Fruit fly (Drosophila melanogaster): ENCODE results near the gene ND-B14.5A.

ND-B14.5A gene

DNA sequence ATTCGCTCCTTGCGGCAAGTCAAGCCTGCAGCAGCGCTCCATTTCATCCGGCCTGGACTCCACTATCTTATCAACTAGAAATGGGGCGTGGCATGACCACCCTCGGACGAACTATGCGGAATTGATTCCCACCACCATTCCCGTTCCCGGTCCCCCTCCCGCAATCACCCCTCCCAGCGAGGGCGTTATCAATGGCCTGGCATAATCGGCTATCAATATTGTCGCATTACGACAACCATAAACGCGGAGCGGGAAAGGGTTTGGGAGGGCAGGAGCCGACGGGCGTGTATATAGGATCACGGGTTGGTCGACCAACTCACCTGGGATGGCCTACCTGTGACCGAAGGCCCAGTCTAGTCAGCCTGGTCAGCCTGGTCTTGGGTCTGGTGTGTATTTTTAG lies 20.8 kb downstream of the ND-B14.5A start:
- TF ChIP-seq tx (GFP tag; optimal IDR thresholded peaks at IDR 0.05) (no peak), sens (GFP tag) (peak; percentile 16), Ssrp (tag; optimal IDR thresholded peaks at IDR 0.05) (no peak), CG8290 (GFP tag; optimal IDR thresholded peaks at IDR 0.05) (no peak), CG8290 (tag; optimal IDR thresholded peaks at IDR 0.05) (peak in 1 of 2 experiments; percentile 8), CG2678 (tag; optimal IDR thresholded peaks at IDR 0.05) (no peak), org-1 (GFP tag; optimal IDR thresholded peaks at IDR 0.05) (no peak), ham (GFP tag; IDR thresholded peaks at IDR 0.05) (no peak), crol (GFP tag; IDR thresholded peaks at IDR 0.05) (peak; percentile 66), Nf-YC (tag; optimal IDR thresholded peaks at IDR 0.05) (no peak), CG12155 (GFP tag; optimal IDR thresholded peaks at IDR 0.05) (no peak), sug (tag; optimal IDR thresholded peaks at IDR 0.05) (peak; percentile 69), pros (GFP tag; optimal IDR thresholded peaks at IDR 0.05) (no peak), CG16863 (GFP tag; optimal IDR thresholded peaks at IDR 0.05) (no peak), Pdp1 (GFP tag; optimal IDR thresholded peaks at IDR 0.05) (peak in 1 of 2 experiments; percentile 54), Med (GFP tag) (peak; percentile 50), ind (GFP tag; optimal IDR thresholded peaks at IDR 0.05) (no peak), CoRest (tag; optimal IDR thresholded peaks at IDR 0.05) (no peak), toy (GFP tag; IDR thresholded peaks at IDR 0.05) (no peak), CG32532 (GFP tag; IDR thresholded peaks at IDR 0.05) (no peak)

DNA sequence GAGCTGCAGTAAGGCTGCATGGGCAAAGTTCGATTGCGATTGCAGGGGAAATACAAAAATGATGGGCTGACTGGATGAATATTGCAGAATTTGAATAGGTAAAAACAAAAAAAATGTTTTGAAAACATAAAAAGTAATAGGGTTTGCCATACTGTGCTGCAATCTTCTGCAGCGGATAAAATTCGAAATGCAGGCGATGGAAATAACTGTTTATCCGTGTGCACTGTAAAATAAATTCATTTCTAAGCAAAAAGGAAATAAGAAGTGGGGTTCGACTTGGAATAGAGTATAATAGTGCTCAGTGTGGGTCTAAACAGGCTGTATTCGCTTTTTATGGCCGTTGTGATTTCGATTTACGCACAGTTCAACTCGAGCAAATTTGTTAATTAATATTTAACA lies 21.5 kb downstream of the ND-B14.5A start, which contains the start of gene CG14053:
Gene CG14053, minus strand, starts transcription at position 101 of the 399 bp plus-strand sequence.
- TF ChIP-seq D19A (tag; optimal IDR thresholded peaks at IDR 0.05) (peak; percentile 23), Ets65A (GFP tag) (peak; percentile 19), Aef1 (GFP tag; IDR thresholded peaks at IDR 0.05) (no peak)

DNA sequence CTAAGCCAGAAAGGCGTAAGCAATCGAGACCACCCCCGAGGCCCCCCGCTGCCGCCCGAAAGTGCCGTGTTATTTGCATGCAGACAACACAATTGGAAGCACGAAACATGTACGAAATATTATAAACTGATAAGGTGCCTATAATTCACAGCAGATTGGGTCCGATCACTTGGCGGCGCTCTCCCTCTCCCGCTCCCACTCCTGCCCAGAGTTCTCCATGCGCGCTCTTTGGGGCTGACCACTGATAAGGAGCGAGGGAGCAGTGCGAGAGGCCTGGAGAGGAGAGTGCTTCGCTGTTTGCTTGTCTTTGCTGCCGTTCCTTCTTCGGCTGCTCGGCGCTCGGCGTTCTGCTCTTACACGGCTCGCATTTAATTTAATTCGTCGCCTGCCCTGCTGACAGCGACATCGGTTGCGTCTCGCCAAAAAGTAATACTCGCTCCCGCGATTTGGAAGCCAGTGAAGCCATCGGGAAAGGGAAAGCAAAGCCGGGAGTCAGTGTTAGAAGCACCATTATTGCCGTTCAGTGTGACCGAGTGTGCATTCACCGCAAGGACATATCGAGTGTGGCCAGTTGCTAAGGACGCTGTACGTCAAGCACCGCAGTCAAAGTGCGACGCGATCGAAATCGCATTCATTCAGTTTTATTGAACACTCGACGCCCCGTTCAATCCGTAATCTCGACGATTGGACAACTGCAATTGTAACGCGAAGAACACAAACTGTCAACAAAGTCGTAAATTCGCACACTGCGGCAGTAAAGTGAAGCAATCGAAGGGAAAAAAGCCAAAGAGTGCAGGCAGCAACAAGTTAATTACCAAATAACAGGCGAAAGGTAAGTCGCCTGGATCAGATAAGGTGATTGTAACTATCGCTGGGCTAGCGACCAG lies 22.1 kb downstream of the ND-B14.5A start:
- peak; percentile 28; the same call in 1 of the 2 replicates for TF ChIP-seq Adf1 (GFP tag; IDR thresholded peaks at IDR 0.05)
- no peak for TF ChIP-seq odd (GFP tag; optimal IDR thresholded peaks at IDR 0.05)
- 0 out of 4 replicates have a peak, but pooled peaks have one; percentile 35 for TF ChIP-seq Dll (GFP tag; IDR thresholded peaks at IDR 0.05; ENCODE audit: partially characterized antibody)
- peak; percentile 2 for TF ChIP-seq CG17385 (GFP tag; optimal IDR thresholded peaks at IDR 0.05)
- TF ChIP-seq Trl (optimal IDR thresholded peaks at IDR 0.05): peak; percentile 62 to 71
- TF ChIP-seq Trl (GFP tag; optimal IDR thresholded peaks at IDR 0.05): no peak
- TF ChIP-seq CG34376 (GFP tag; optimal IDR thresholded peaks at IDR 0.05): peak; percentile 58
- peak; percentile 3 for TF ChIP-seq CG3163 (GFP tag; optimal IDR thresholded peaks at IDR 0.05)
- peak; percentile 4 for TF ChIP-seq cwo (GFP tag; optimal IDR thresholded peaks at IDR 0.05)
- peak; percentile 13; the same call in 1 of the 2 replicates for TF ChIP-seq CG13287 (GFP tag; IDR thresholded peaks at IDR 0.05; ENCODE audit: partially characterized antibody)
- peak; percentile 70 for TF ChIP-seq Ets65A (GFP tag)
- peak in 1 of 2 experiments; percentile 17 for TF ChIP-seq Pdp1 (GFP tag; optimal IDR thresholded peaks at IDR 0.05)
- TF ChIP-seq Oli (tag; optimal IDR thresholded peaks at IDR 0.05): no peak
- TF ChIP-seq cas (GFP tag; IDR thresholded peaks at IDR 0.05): no peak
- TF ChIP-seq sug (tag; optimal IDR thresholded peaks at IDR 0.05): peak; percentile 94
- no peak for TF ChIP-seq hth (optimal IDR thresholded peaks at IDR 0.05)
- no peak for TF ChIP-seq CG3726 (GFP tag; IDR thresholded peaks at IDR 0.05)
- peak; percentile 54 for TF ChIP-seq Med (GFP tag)
- peak; percentile 87 for TF ChIP-seq Deaf1 (tag; optimal IDR thresholded peaks at IDR 0.05)
- TF ChIP-seq HmgZ (tag; optimal IDR thresholded peaks at IDR 0.05): peak; percentile 11
- TF ChIP-seq CG17568 (GFP tag; optimal IDR thresholded peaks at IDR 0.05): no peak
- no peak for TF ChIP-seq jigr1 (GFP tag; IDR thresholded peaks at IDR 0.05)
- peak; percentile 48; the same call in 1 of the 2 replicates for TF ChIP-seq CG32532 (GFP tag; IDR thresholded peaks at IDR 0.05)
- peak; percentile 36 for TF ChIP-seq lab (GFP tag; optimal IDR thresholded peaks at IDR 0.05)
- peak; percentile 57 for TF ChIP-seq CG12769 (tag; optimal IDR thresholded peaks at IDR 0.05)
- TF ChIP-seq crol (GFP tag; IDR thresholded peaks at IDR 0.05): peak; percentile 75
- TF ChIP-seq exex (tag; optimal IDR thresholded peaks at IDR 0.05): peak; percentile 75
- peak; percentile 44; the same call in 1 of the 3 replicates for TF ChIP-seq CG34224 (GFP tag; IDR thresholded peaks at IDR 0.05; ENCODE audit: partially characterized antibody)
- TF ChIP-seq lmd (GFP tag; IDR thresholded peaks at IDR 0.05): no peak
